Fruit fly (Drosophila melanogaster) whole organism, wandering third instar larva: Measurements from ENCODE around the gene CG13840.

Experiments used
- CG9705 ChIP-seq: fragments of 200-800 bp; sonication (Bioruptor generic); optimal IDR thresholded peaks from 2 replicates; lab custom pipeline; 2018; ENCODE audit warnings: missing biosample characterization, mild to moderate bottlenecking, missing genetic modification characterization
- GATAd ChIP-seq: sonication (Bioruptor generic); optimal IDR thresholded peaks from 2 replicates; lab custom pipeline; 2016; ENCODE audit warnings: missing biosample characterization, missing genetic modification characterization
- HLH106 ChIP-seq: fragments of 200-800 bp; optimal IDR thresholded peaks from 3 replicates; lab custom pipeline; 2019; ENCODE audit warnings: missing biosample characterization, mild to moderate bottlenecking, missing genetic modification characterization, moderate library complexity
- Hnf4 ChIP-seq: fragments of 200-800 bp; sonication (Bioruptor generic); optimal IDR thresholded peaks from 2 replicates; lab custom pipeline; 2016; ENCODE audit warnings: missing biosample characterization, mild to moderate bottlenecking, missing genetic modification characterization
- Hr78 ChIP-seq: fragments of >200 bp; optimal IDR thresholded peaks from 2 replicates; lab custom pipeline; 2017; ENCODE audit warnings: missing biosample characterization, missing genetic modification characterization
- Mio ChIP-seq: sonication (Bioruptor generic); optimal IDR thresholded peaks from 2 replicates; lab custom pipeline; 2016; ENCODE audit warnings: missing biosample characterization, missing genetic modification characterization
- OdsH ChIP-seq: fragments of 200-800 bp; sonication (Bioruptor generic); optimal IDR thresholded peaks from 2 replicates; lab custom pipeline; 2016; ENCODE audit warnings: missing biosample characterization, mild to moderate bottlenecking, missing genetic modification characterization
- Vsx2 ChIP-seq: fragments of 200-300, 225-300 bp; sonication (Bioruptor generic); optimal IDR thresholded peaks from 2 replicates; lab custom pipeline; 2018; ENCODE audit warnings: missing biosample characterization, missing genetic modification characterization; ENCODE audit not compliant: partially characterized antibody
- br ChIP-seq: fragments of 200-800 bp; sonication (Bioruptor generic); optimal IDR thresholded peaks from 2 replicates; lab custom pipeline; 2016; ENCODE audit warnings: missing biosample characterization, missing genetic modification characterization
- dsf ChIP-seq: sonication (Bioruptor generic); optimal IDR thresholded peaks from 2 replicates; lab custom pipeline; 2016; ENCODE audit warnings: missing biosample characterization, missing genetic modification characterization, borderline replicate concordance
- pan ChIP-seq: fragments of >200 bp; optimal IDR thresholded peaks from 2 replicates; lab custom pipeline; 2017
- psq ChIP-seq: fragments of 200-800 bp; sonication (Bioruptor generic); optimal IDR thresholded peaks from 3 replicates; lab custom pipeline; 2017; ENCODE audit warnings: missing biosample characterization, mild to moderate bottlenecking, missing genetic modification characterization, moderate library complexity
- rgr ChIP-seq: fragments of 200-800 bp; sonication (Bioruptor generic); optimal IDR thresholded peaks from 3 replicates; lab custom pipeline; 2016; ENCODE audit warnings: missing biosample characterization, mild to moderate bottlenecking, missing genetic modification characterization

dm6 chr3R:22803655-22804341 lies 12.2 kb downstream of the CG13840 start, which contains the start of gene CG7031:
- no peak for TF ChIP-seq Hr78 (GFP tag; lab: Kevin White, UChicago)
- no peak for TF ChIP-seq psq
- no peak for TF ChIP-seq Hnf4 (GFP tag; lab: Kevin White, UChicago)
- TF ChIP-seq Vsx2 (GFP tag; lab: Kevin White, UChicago) = no peak
- no peak for TF ChIP-seq pan (lab: Kevin White, UChicago)
- TF ChIP-seq dsf (GFP tag; lab: Kevin White, UChicago) = no peak
- no peak for TF ChIP-seq GATAd (GFP tag; lab: Kevin White, UChicago)
- no peak for TF ChIP-seq CG9705
- no peak for TF ChIP-seq Mio (GFP tag; lab: Kevin White, UChicago)
- no peak for TF ChIP-seq br (GFP tag; lab: Kevin White, UChicago)
- no peak for TF ChIP-seq rgr (GFP tag; lab: Kevin White, UChicago)
- no peak for TF ChIP-seq HLH106 (tag; lab: Kevin White, UChicago)
- TF ChIP-seq OdsH = no peak
